Worm (Caenorhabditis elegans) whole organism, midembryonic: ENCODE measurements around the gene C30G12.6.

Experiments used
- T22C8.4 ChIP-seq: fragments of 200-800 bp; sonication (Bioruptor generic); IDR thresholded peaks from 2 replicates; pipeline ENCODE4 v1.3.6; 2022; ENCODE audit warnings: missing genetic modification characterization, missing compliant biosample characterization
- cog-1 ChIP-seq: sonication (generic microtip); optimal IDR thresholded peaks from 2 replicates; lab custom pipeline; 2016; ENCODE audit warnings: missing genetic modification characterization, missing compliant biosample characterization
- med-1 ChIP-seq: sonication (generic microtip); optimal IDR thresholded peaks from 2 replicates; lab custom pipeline; 2017; ENCODE audit warnings: missing genetic modification characterization, mild to moderate bottlenecking, missing compliant biosample characterization, antibody characterized with exemption, missing genetic modification reagents; ENCODE audit not compliant: insufficient read depth
- ref-1 ChIP-seq: fragments of 200-800 bp; sonication (Bioruptor generic); conservative IDR thresholded peaks from 2 replicates; pipeline ENCODE4 v1.3.6; 2022; ENCODE audit warnings: missing genetic modification reagents, missing genetic modification characterization, missing compliant biosample characterization
- ztf-23 ChIP-seq: fragments of 200-800 bp; sonication (Bioruptor generic); IDR thresholded peaks from 2 replicates; pipeline ENCODE4 v1.3.6; 2022; ENCODE audit warnings: missing genetic modification reagents, missing genetic modification characterization, missing compliant biosample characterization

DNA sequence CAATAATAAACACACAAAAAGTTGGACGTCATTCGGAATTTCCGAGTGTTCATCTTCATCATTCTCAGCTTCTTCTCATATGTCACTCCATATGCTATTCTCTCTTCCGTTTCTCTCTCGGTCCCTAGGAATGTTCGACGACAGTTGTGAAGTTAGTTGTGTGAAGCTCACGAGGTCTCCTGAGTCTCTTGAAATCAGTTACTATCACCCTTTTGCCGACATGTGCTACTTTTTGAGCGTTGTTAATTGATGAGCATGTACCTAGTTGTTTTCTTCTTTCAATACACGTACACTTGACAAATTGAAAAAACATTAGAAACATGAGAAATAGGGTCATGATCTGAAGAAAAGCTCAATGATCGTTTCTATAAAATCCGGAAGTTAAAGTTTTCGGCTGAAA lies 27.5 kb upstream of the C30G12.6 start:
- TF ChIP-seq cog-1 (no peak), ztf-23 (GFP tag; lab: Robert Waterston, UW) (no peak), T22C8.4 (GFP tag; lab: Robert Waterston, UW) (no peak), ref-1 (GFP tag; lab: Robert Waterston, UW) (no peak), med-1 (GFP tag; lab: Kevin White, UChicago) (no peak)
